Worm (Caenorhabditis elegans) whole organism, mixed stage, embryonic: Measurements from ENCODE around the gene fbxc-15.

ENCODE experiments used
- M03D4.4 ChIP-seq: sonication (generic microtip); optimal IDR thresholded peaks from 2 replicates; lab custom pipeline; 2017; ENCODE audit warnings: mild to moderate bottlenecking, missing genetic modification characterization, missing compliant biosample characterization
- bed-3 ChIP-seq: fragments of 200-800 bp; sonication (Bioruptor generic); optimal IDR thresholded peaks from 3 replicates; lab custom pipeline; 2018; ENCODE audit warnings: mild to moderate bottlenecking, missing genetic modification characterization, moderate library complexity, missing compliant biosample characterization
- ceh-39 ChIP-seq: fragments of 150-350 bp; optimal IDR thresholded peaks from 2 replicates; lab custom pipeline; 2014; ENCODE audit warnings: missing biosample characterization, missing genetic modification characterization
- ces-1 ChIP-seq: fragments of 150-350 bp; optimal IDR thresholded peaks from 2 replicates; lab custom pipeline; 2014; ENCODE audit warnings: missing biosample characterization, missing genetic modification reagents, missing genetic modification characterization
- lin-13 ChIP-seq: fragments of 150-350 bp; optimal IDR thresholded peaks from 2 replicates; lab custom pipeline; 2014; ENCODE audit warnings: missing biosample characterization, missing genetic modification characterization
- lsy-2 ChIP-seq: fragments of 150-350 bp; optimal IDR thresholded peaks from 2 replicates; lab custom pipeline; 2014; ENCODE audit warnings: missing biosample characterization, missing genetic modification characterization
- mab-5 ChIP-seq: fragments of 150-350 bp; optimal IDR thresholded peaks from 2 replicates; lab custom pipeline; 2014; ENCODE audit warnings: missing biosample characterization, missing genetic modification characterization
- mep-1 ChIP-seq: fragments of 150-350 bp; optimal IDR thresholded peaks from 2 replicates; lab custom pipeline; 2017; ENCODE audit warnings: missing biosample characterization, missing genetic modification reagents, missing genetic modification characterization, inconsistent platforms
- mls-2 ChIP-seq: sonication (generic microtip); optimal IDR thresholded peaks from 2 replicates; lab custom pipeline; 2016; ENCODE audit warnings: mild to moderate bottlenecking, missing genetic modification characterization, moderate library complexity, missing compliant biosample characterization
- nhr-12 ChIP-seq: fragments of 150-350 bp; optimal IDR thresholded peaks from 2 replicates; lab custom pipeline; 2014; ENCODE audit warnings: missing biosample characterization, missing genetic modification characterization
- nhr-28 ChIP-seq: fragments of 150-350 bp; optimal IDR thresholded peaks from 2 replicates; lab custom pipeline; 2014; ENCODE audit warnings: missing biosample characterization, missing genetic modification characterization
- nhr-76 ChIP-seq: sonication (generic microtip); optimal IDR thresholded peaks from 2 replicates; lab custom pipeline; 2017; ENCODE audit warnings: missing biosample characterization, missing genetic modification characterization
- sem-2 ChIP-seq: fragments of 200-800 bp; sonication (Bioruptor generic); optimal IDR thresholded peaks from 2 replicates; lab custom pipeline; 2018; ENCODE audit warnings: mild to moderate bottlenecking, missing genetic modification characterization, missing compliant biosample characterization
- unc-39 ChIP-seq: fragments of 150-350 bp; optimal IDR thresholded peaks from 2 replicates; lab custom pipeline; 2014; ENCODE audit warnings: missing biosample characterization, missing genetic modification characterization
- zip-8 ChIP-seq: fragments of 150-350 bp; optimal IDR thresholded peaks from 2 replicates; lab custom pipeline; 2014; ENCODE audit warnings: missing biosample characterization, missing genetic modification characterization
- ztf-11 ChIP-seq: fragments of 150-350 bp; optimal IDR thresholded peaks from 2 replicates; lab custom pipeline; 2014; ENCODE audit warnings: missing biosample characterization, missing genetic modification characterization

Gene fbxc-15

ce11 chrII:1026670-1027069, 47.4 kb downstream of the fbxc-15 start, which contains the start of gene M01D1.12:
Gene M01D1.12 (plus strand): TSS chrII:1026970.
- no peak for TF ChIP-seq ces-1 (GFP tag; lab: Kevin White, UChicago)

DNA sequence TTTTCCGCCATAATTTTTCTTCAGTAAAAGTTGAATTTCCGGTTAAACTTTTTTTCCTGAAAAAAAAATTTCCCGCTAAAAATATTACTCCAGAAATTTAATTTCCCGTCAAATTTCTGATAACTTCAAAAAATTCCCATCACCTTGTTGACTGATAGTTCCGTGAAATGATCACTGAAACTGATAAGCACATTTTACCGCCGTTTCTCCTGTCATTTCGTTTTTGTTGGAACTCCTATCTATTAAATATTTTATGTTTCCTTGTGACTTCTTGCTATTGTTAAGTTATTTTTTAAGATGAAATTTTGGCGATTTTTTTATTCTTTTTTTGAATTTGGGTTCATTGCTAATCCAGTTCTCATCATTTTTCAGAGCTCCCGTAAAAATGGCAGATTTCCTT, 49.4 kb downstream of the fbxc-15 start, which contains the start of gene math-34:
Gene math-34 (plus strand): TSS at position 371 of the 400 bp plus-strand sequence.
- TF ChIP-seq bed-3 (GFP tag; lab: Kevin White, UChicago) (no peak), unc-39 (tag; lab: Kevin White, UChicago) (no peak), nhr-12 (tag; lab: Kevin White, UChicago) (no peak), mab-5 (no peak), ztf-11 (tag; lab: Kevin White, UChicago) (no peak), nhr-28 (tag; lab: Kevin White, UChicago) (no peak), ceh-39 (tag; lab: Kevin White, UChicago) (no peak), nhr-76 (no peak), mep-1 (tag; lab: Kevin White, UChicago) (no peak), ces-1 (GFP tag; lab: Kevin White, UChicago) (no peak), lin-13 (tag; lab: Kevin White, UChicago) (no peak), M03D4.4 (tag; lab: Kevin White, UChicago) (no peak), mls-2 (tag; lab: Kevin White, UChicago) (no peak), zip-8 (no peak), sem-2 (GFP tag; lab: Kevin White, UChicago) (no peak), lsy-2 (tag; lab: Kevin White, UChicago) (no peak)
